Worm (Caenorhabditis elegans) whole organism, midembryonic: ENCODE measurements around the gene Y75B7AL.2.

Experiments used
- T22C8.4 ChIP-seq: fragments of 200-800 bp; sonication (Bioruptor generic); IDR thresholded peaks from 2 replicates; pipeline ENCODE4 v1.3.6; 2022; ENCODE audit warnings: missing genetic modification characterization, missing compliant biosample characterization
- cog-1 ChIP-seq: sonication (generic microtip); optimal IDR thresholded peaks from 2 replicates; lab custom pipeline; 2016; ENCODE audit warnings: missing genetic modification characterization, missing compliant biosample characterization
- flt-1 ChIP-seq: fragments of 200-800 bp; sonication (Bioruptor generic); IDR thresholded peaks from 2 replicates; pipeline ENCODE4 v1.3.6; 2022; ENCODE audit warnings: missing genetic modification characterization, missing compliant biosample characterization
- klf-2 ChIP-seq: fragments of 200-800 bp; sonication (Bioruptor generic); conservative IDR thresholded peaks from 2 replicates; pipeline ENCODE4 v1.3.6; 2022; ENCODE audit warnings: missing genetic modification reagents, missing genetic modification characterization, missing compliant biosample characterization
- med-1 ChIP-seq: sonication (generic microtip); optimal IDR thresholded peaks from 2 replicates; lab custom pipeline; 2017; ENCODE audit warnings: missing genetic modification characterization, mild to moderate bottlenecking, missing compliant biosample characterization, antibody characterized with exemption, missing genetic modification reagents; ENCODE audit not compliant: insufficient read depth
- ref-1 ChIP-seq: fragments of 200-800 bp; sonication (Bioruptor generic); conservative IDR thresholded peaks from 2 replicates; pipeline ENCODE4 v1.3.6; 2022; ENCODE audit warnings: missing genetic modification reagents, missing genetic modification characterization, missing compliant biosample characterization
- tab-1 ChIP-seq: fragments of 200-800 bp; sonication (Bioruptor generic); IDR thresholded peaks from 2 replicates; pipeline ENCODE4 v1.3.6; 2022; ENCODE audit warnings: missing genetic modification characterization, missing compliant biosample characterization
- ztf-23 ChIP-seq: fragments of 200-800 bp; sonication (Bioruptor generic); IDR thresholded peaks from 2 replicates; pipeline ENCODE4 v1.3.6; 2022; ENCODE audit warnings: missing genetic modification reagents, missing genetic modification characterization, missing compliant biosample characterization
- ztf-29 ChIP-seq: fragments of 200-800 bp; sonication (Bioruptor generic); IDR thresholded peaks from 2 replicates; pipeline ENCODE4 v1.3.6; 2022; ENCODE audit warnings: missing genetic modification reagents, missing genetic modification characterization, missing compliant biosample characterization

Gene Y75B7AL.2

ce11 chrV:1366082-1366481 is 8.1 kb upstream of the Y75B7AL.2 start:
- no peak for TF ChIP-seq flt-1
- no peak for TF ChIP-seq ztf-29 (GFP tag; lab: Robert Waterston, UW)
- no peak for TF ChIP-seq T22C8.4 (GFP tag; lab: Robert Waterston, UW)
- TF ChIP-seq ref-1, result no peak
- TF ChIP-seq ztf-23 (GFP tag; lab: Robert Waterston, UW), result no peak
- no peak for TF ChIP-seq cog-1
- TF ChIP-seq klf-2 (GFP tag; lab: Robert Waterston, UW), result no peak
- TF ChIP-seq tab-1, result no peak
- no peak for TF ChIP-seq med-1 (GFP tag; lab: Kevin White, UChicago)

ce11 chrV:1364346-1364745 is 6.4 kb upstream of the Y75B7AL.2 start:
- TF ChIP-seq ref-1 (no peak), cog-1 (no peak), T22C8.4 (GFP tag; lab: Robert Waterston, UW) (no peak), flt-1 (no peak), ztf-23 (GFP tag; lab: Robert Waterston, UW) (no peak), ztf-29 (GFP tag; lab: Robert Waterston, UW) (no peak), tab-1 (no peak), med-1 (GFP tag; lab: Kevin White, UChicago) (no peak), klf-2 (GFP tag; lab: Robert Waterston, UW) (no peak)

ce11 chrV:1362027-1362426 is 4.1 kb upstream of the Y75B7AL.2 start:
- TF ChIP-seq klf-2 (GFP tag; lab: Robert Waterston, UW) (no peak), tab-1 (no peak), flt-1 (no peak), ztf-29 (GFP tag; lab: Robert Waterston, UW) (no peak), cog-1 (no peak), T22C8.4 (GFP tag; lab: Robert Waterston, UW) (no peak), ztf-23 (GFP tag; lab: Robert Waterston, UW) (no peak), med-1 (GFP tag; lab: Kevin White, UChicago) (no peak), ref-1 (no peak)

ce11 chrV:1355297-1355696 is 2.7 kb downstream of the Y75B7AL.2 start:
- TF ChIP-seq ztf-29 (GFP tag; lab: Robert Waterston, UW) (no peak), flt-1 (no peak), T22C8.4 (GFP tag; lab: Robert Waterston, UW) (no peak), tab-1 (no peak), med-1 (GFP tag; lab: Kevin White, UChicago) (no peak), ztf-23 (GFP tag; lab: Robert Waterston, UW) (no peak), cog-1 (no peak)

ce11 chrV:1352321-1352720 is 5.6 kb downstream of the Y75B7AL.2 start:
- TF ChIP-seq med-1 (GFP tag; lab: Kevin White, UChicago) (no peak), tab-1 (no peak), flt-1 (no peak), T22C8.4 (GFP tag; lab: Robert Waterston, UW) (no peak), ztf-23 (GFP tag; lab: Robert Waterston, UW) (no peak), ztf-29 (GFP tag; lab: Robert Waterston, UW) (no peak), cog-1 (no peak), ref-1 (no peak), klf-2 (GFP tag; lab: Robert Waterston, UW) (no peak)

ce11 chrV:1351826-1352225 is 6.1 kb downstream of the Y75B7AL.2 start, which contains the start of gene glb-33:
glb-33 (plus strand) TSS chrV:1352126.
- TF ChIP-seq tab-1 (no peak), flt-1 (no peak), med-1 (GFP tag; lab: Kevin White, UChicago) (no peak), cog-1 (no peak), ztf-29 (GFP tag; lab: Robert Waterston, UW) (no peak), T22C8.4 (GFP tag; lab: Robert Waterston, UW) (no peak), ztf-23 (GFP tag; lab: Robert Waterston, UW) (no peak), klf-2 (GFP tag; lab: Robert Waterston, UW) (no peak)

ce11 chrV:1349802-1350201 is 8.1 kb downstream of the Y75B7AL.2 start:
- TF ChIP-seq ref-1 (no peak), klf-2 (GFP tag; lab: Robert Waterston, UW) (no peak)

- no peak for TF ChIP-seq ref-1
- no peak for TF ChIP-seq tab-1
- TF ChIP-seq ztf-23 (GFP tag; lab: Robert Waterston, UW), result no peak
- TF ChIP-seq med-1 (GFP tag; lab: Kevin White, UChicago), result no peak
- no peak for TF ChIP-seq cog-1
- no peak for TF ChIP-seq klf-2 (GFP tag; lab: Robert Waterston, UW)
- no peak for TF ChIP-seq flt-1
- no peak for TF ChIP-seq ztf-29 (GFP tag; lab: Robert Waterston, UW)
- TF ChIP-seq T22C8.4 (GFP tag; lab: Robert Waterston, UW), result no peak
These were observed 15.2 kb downstream of the Y75B7AL.2 start for ce11 chrV:1342712-1343111.

ce11 chrV:1341276-1342050 is 16.5 kb downstream of the Y75B7AL.2 start:
- TF ChIP-seq ztf-29 (GFP tag; lab: Robert Waterston, UW), result no peak
- no peak for TF ChIP-seq klf-2 (GFP tag; lab: Robert Waterston, UW)
- no peak for TF ChIP-seq T22C8.4 (GFP tag; lab: Robert Waterston, UW)

ce11 chrV:1337701-1338100 is 20.2 kb downstream of the Y75B7AL.2 start:
- TF ChIP-seq ztf-29 (GFP tag; lab: Robert Waterston, UW) (no peak), ztf-23 (GFP tag; lab: Robert Waterston, UW) (no peak), ref-1 (no peak), T22C8.4 (GFP tag; lab: Robert Waterston, UW) (no peak), med-1 (GFP tag; lab: Kevin White, UChicago) (no peak), flt-1 (no peak), tab-1 (no peak), klf-2 (GFP tag; lab: Robert Waterston, UW) (no peak), cog-1 (no peak)
